Fruit fly (Drosophila melanogaster): ENCODE results near the gene GatC.

Gene GatC

DNA sequence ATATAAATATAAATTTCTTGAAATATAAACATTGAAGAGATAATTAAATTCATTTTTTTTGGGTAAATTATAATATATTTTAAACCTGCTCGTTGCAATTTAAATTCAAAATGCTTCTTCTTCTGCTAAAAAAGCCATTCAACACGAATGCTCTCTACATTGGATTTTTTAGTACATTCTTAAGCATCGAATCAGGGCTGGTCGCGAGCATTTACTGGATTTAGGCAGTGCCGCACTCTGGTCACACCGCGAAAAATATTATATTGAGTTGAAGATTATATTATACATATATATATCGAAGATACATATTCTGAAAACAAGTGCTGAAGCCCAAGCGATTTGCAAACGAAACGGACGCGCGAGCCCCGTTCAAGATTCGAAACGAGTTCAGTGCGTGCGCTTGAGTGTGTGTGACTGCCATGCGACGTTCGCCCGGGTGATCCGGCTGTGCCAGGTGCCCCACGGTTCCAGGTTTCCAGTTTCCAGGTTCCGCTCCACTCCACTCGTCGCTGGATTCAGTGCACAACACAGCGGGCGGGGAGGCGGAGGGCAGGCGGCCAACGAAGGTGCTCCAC is 19.2 kb downstream of the GatC start, which contains the start of gene Sos (continued):
- peak; percentile 79 for TF ChIP-seq stwl (tag; optimal IDR thresholded peaks at IDR 0.05)
- no peak for TF ChIP-seq yki (optimal IDR thresholded peaks at IDR 0.05)
- TF ChIP-seq gcm (GFP tag; optimal IDR thresholded peaks at IDR 0.05): no peak
- no peak for TF ChIP-seq CG8924 (tag; optimal IDR thresholded peaks at IDR 0.05)
- peak; percentile 57 for TF ChIP-seq HmgZ (tag; optimal IDR thresholded peaks at IDR 0.05)
- TF ChIP-seq CG17385 (GFP tag; optimal IDR thresholded peaks at IDR 0.05): peak; percentile 99
- no peak for TF ChIP-seq Mad (GFP tag; optimal IDR thresholded peaks at IDR 0.05)
- TF ChIP-seq CG4707 (GFP tag; optimal IDR thresholded peaks at IDR 0.05): no peak
- TF ChIP-seq Ets97D (GFP tag; optimal IDR thresholded peaks at IDR 0.05): peak; percentile 45
- TF ChIP-seq CG3847 (GFP tag; IDR thresholded peaks at IDR 0.05): peak; percentile 45; the same call in 1 of the 2 replicates
- no peak for TF ChIP-seq Dad (GFP tag; optimal IDR thresholded peaks at IDR 0.05)
- TF ChIP-seq CG9609 (GFP tag; optimal IDR thresholded peaks at IDR 0.05): no peak
- no peak for TF ChIP-seq Fer2 (tag; optimal IDR thresholded peaks at IDR 0.05)
- no peak for TF ChIP-seq CG2889 (GFP tag; IDR thresholded peaks at IDR 0.05)
- peak; percentile 22; the same call in 1 of the 3 replicates for TF ChIP-seq knrl (GFP tag; IDR thresholded peaks at IDR 0.05; ENCODE audit: partially characterized antibody)
- no peak for TF ChIP-seq az2 (GFP tag; optimal IDR thresholded peaks at IDR 0.05)
- TF ChIP-seq CG42726 (GFP tag; IDR thresholded peaks at IDR 0.05; ENCODE audit: partially characterized antibody): no peak
- TF ChIP-seq CG12942 (GFP tag; optimal IDR thresholded peaks at IDR 0.05): no peak
- TF ChIP-seq CG17612 (GFP tag; IDR thresholded peaks at IDR 0.05): no peak
- no peak for TF ChIP-seq sd (tag; optimal IDR thresholded peaks at IDR 0.05)
- no peak for TF ChIP-seq ind (GFP tag; optimal IDR thresholded peaks at IDR 0.05)
- no peak for TF ChIP-seq Side (GFP tag; optimal IDR thresholded peaks at IDR 0.05)
- no peak for TF ChIP-seq NfI (GFP tag; optimal IDR thresholded peaks at IDR 0.05)
- no peak for TF ChIP-seq wor (GFP tag; IDR thresholded peaks at IDR 0.05)
- no peak for TF ChIP-seq sens-2 (GFP tag; IDR thresholded peaks at IDR 0.05)
- no peak for TF ChIP-seq NC2β (GFP tag; optimal IDR thresholded peaks at IDR 0.05)
- no peak for TF ChIP-seq CG9932 (GFP tag; IDR thresholded peaks at IDR 0.05)
- peak; percentile 88 for TF ChIP-seq MESR4 (GFP tag; optimal IDR thresholded peaks at IDR 0.05)
- no peak for TF ChIP-seq ATbp (GFP tag; optimal IDR thresholded peaks at IDR 0.05)
- no peak for TF ChIP-seq CG14441 (GFP tag; IDR thresholded peaks at IDR 0.05)
- no peak for TF ChIP-seq CG8388 (GFP tag; optimal IDR thresholded peaks at IDR 0.05)
- no peak for TF ChIP-seq da (GFP tag; optimal IDR thresholded peaks at IDR 0.05)
- no peak for TF ChIP-seq dm (GFP tag; optimal IDR thresholded peaks at IDR 0.05)
- no peak for TF ChIP-seq Chrac-16 (GFP tag; optimal IDR thresholded peaks at IDR 0.05)
- no peak for TF ChIP-seq chinmo (GFP tag; IDR thresholded peaks at IDR 0.05; ENCODE audit: partially characterized antibody)
- TF ChIP-seq CG9797 (GFP tag; optimal IDR thresholded peaks at IDR 0.05): peak; percentile 95
- TF ChIP-seq CG10462 (GFP tag; optimal IDR thresholded peaks at IDR 0.05): no peak
- no peak for TF ChIP-seq fd3F (GFP tag; optimal IDR thresholded peaks at IDR 0.05)
- no peak for TF ChIP-seq CG6683 (GFP tag; optimal IDR thresholded peaks at IDR 0.05)
- no peak for TF ChIP-seq dan (GFP tag; IDR thresholded peaks at IDR 0.05)
- TF ChIP-seq disco-r (GFP tag; optimal IDR thresholded peaks at IDR 0.05): no peak
- TF ChIP-seq CG10366 (GFP tag; IDR thresholded peaks at IDR 0.05): no peak
- TF ChIP-seq CG8281 (tag; optimal IDR thresholded peaks at IDR 0.05): no peak
- peak; percentile 61 for TF ChIP-seq CG15514 (GFP tag; optimal IDR thresholded peaks at IDR 0.05)
- TF ChIP-seq odd (GFP tag; optimal IDR thresholded peaks at IDR 0.05): no peak
- peak in 1 of 2 experiments; percentile 17 for TF ChIP-seq Pdp1 (GFP tag; optimal IDR thresholded peaks at IDR 0.05)
- TF ChIP-seq CG16863 (GFP tag; optimal IDR thresholded peaks at IDR 0.05): no peak
- no peak for TF ChIP-seq dysf (GFP tag; IDR thresholded peaks at IDR 0.05)
- no peak for TF ChIP-seq B-H2 (GFP tag; optimal IDR thresholded peaks at IDR 0.05)
- peak; percentile 56 for TF ChIP-seq BEAF-32 (GFP tag; optimal IDR thresholded peaks at IDR 0.05)
- TF ChIP-seq CG4854 (GFP tag; optimal IDR thresholded peaks at IDR 0.05): no peak
